Fruit fly (Drosophila melanogaster): ENCODE results near the gene CG16782.

dm6 chrX:3465551-3465950, 5.5 kb upstream of the CG16782 start:
- TF ChIP-seq CG8478 (optimal IDR thresholded peaks at IDR 0.05) = no peak
- TF ChIP-seq CTCF (optimal IDR thresholded peaks at IDR 0.05) = peak in 1 of 2 experiments; percentile 17
